Worm (Caenorhabditis elegans) whole organism, early embryonic: ENCODE data around the gene sec-5.

ENCODE experiments used
- B0310.2 ChIP-seq: sonication (generic microtip); optimal IDR thresholded peaks from 2 replicates; lab custom pipeline; 2016; ENCODE audit warnings: mild to moderate bottlenecking, missing genetic modification characterization, missing compliant biosample characterization
- F13C5.2 ChIP-seq: sonication (generic microtip); optimal IDR thresholded peaks from 2 replicates; lab custom pipeline; 2017; ENCODE audit warnings: mild to moderate bottlenecking, missing genetic modification characterization, inconsistent platforms, missing compliant biosample characterization
- aly-1 ChIP-seq: sonication (generic microtip); optimal IDR thresholded peaks from 2 replicates; lab custom pipeline; 2016; ENCODE audit warnings: missing genetic modification characterization, missing compliant biosample characterization
- ama-1 ChIP-seq: fragments of 150-350 bp; optimal IDR thresholded peaks from 2 replicates; lab custom pipeline; 2014
- ceh-13 ChIP-seq: fragments of 200-800 bp; sonication (Bioruptor generic); optimal IDR thresholded peaks from 2 replicates; lab custom pipeline; 2018; ENCODE audit warnings: mild to moderate bottlenecking, missing genetic modification characterization, missing compliant biosample characterization
- ceh-36 ChIP-seq: sonication (generic microtip); optimal IDR thresholded peaks from 2 replicates; lab custom pipeline; 2016; ENCODE audit warnings: missing genetic modification characterization, inconsistent platforms, missing compliant biosample characterization
- ets-7 ChIP-seq: sonication (generic microtip); optimal IDR thresholded peaks from 2 replicates; lab custom pipeline; 2016; ENCODE audit warnings: missing genotype, missing genetic modification characterization, missing compliant biosample characterization
- flt-1 ChIP-seq: fragments of 200-800 bp; sonication (Bioruptor generic); IDR thresholded peaks from 2 replicates; pipeline ENCODE4 v1.3.6; 2022; ENCODE audit warnings: missing genetic modification characterization, missing compliant biosample characterization
- hmbx-1 ChIP-seq: sonication (generic microtip); optimal IDR thresholded peaks from 2 replicates; lab custom pipeline; 2016; ENCODE audit warnings: mild to moderate bottlenecking, missing genetic modification characterization, missing compliant biosample characterization
- hmg-4 ChIP-seq: fragments of 200-800 bp; sonication (Bioruptor generic); optimal IDR thresholded peaks from 2 replicates; lab custom pipeline; 2018; ENCODE audit warnings: mild to moderate bottlenecking, missing genetic modification characterization, missing compliant biosample characterization
- hnd-1 ChIP-seq: sonication (generic microtip); optimal IDR thresholded peaks from 2 replicates; lab custom pipeline; 2016; ENCODE audit warnings: missing genetic modification characterization, missing compliant biosample characterization
- pes-1 ChIP-seq: fragments of 200-800 bp; sonication (Bioruptor generic); IDR thresholded peaks from 2 replicates; pipeline ENCODE4 v1.3.6; 2022; ENCODE audit warnings: missing genetic modification reagents, missing genetic modification characterization, missing compliant biosample characterization
- scrt-1 ChIP-seq: fragments of 200-800 bp; sonication (Bioruptor generic); IDR thresholded peaks from 2 replicates; pipeline ENCODE4 v1.3.6; 2022; ENCODE audit warnings: missing genetic modification characterization, missing compliant biosample characterization
- sea-1 ChIP-seq: fragments of 200-800 bp; sonication (Bioruptor generic); conservative IDR thresholded peaks from 2 replicates; pipeline ENCODE4 v1.3.6; 2022; ENCODE audit warnings: missing genetic modification characterization, missing compliant biosample characterization
- tbx-11 ChIP-seq: fragments of 200-800 bp; sonication (Bioruptor generic); IDR thresholded peaks from 2 replicates; pipeline ENCODE4 v1.3.6; 2022; ENCODE audit warnings: missing genetic modification characterization, missing compliant biosample characterization
- tbx-37 ChIP-seq: fragments of 200-800 bp; sonication (Bioruptor generic); conservative IDR thresholded peaks from 2 replicates; pipeline ENCODE4 v1.3.6; 2022; ENCODE audit warnings: missing genetic modification reagents, missing genetic modification characterization, missing compliant biosample characterization
- tra-4 ChIP-seq: sonication (generic microtip); optimal IDR thresholded peaks from 2 replicates; lab custom pipeline; 2017; ENCODE audit warnings: missing genetic modification characterization, missing compliant biosample characterization

The sec-5 gene

ce11 chrII:9126965-9127364, 50.0 kb downstream of the sec-5 start:
- TF ChIP-seq ceh-13 (GFP tag; lab: Kevin White, UChicago) = no peak
- no peak for TF ChIP-seq hmbx-1 (tag; lab: Kevin White, UChicago)
- no peak for TF ChIP-seq ceh-36 (tag; lab: Kevin White, UChicago)
- no peak for TF ChIP-seq flt-1
- no peak for TF ChIP-seq tbx-37 (GFP tag; lab: Robert Waterston, UW)
- no peak for TF ChIP-seq ama-1 (lab: Kevin White, UChicago)
- no peak for TF ChIP-seq hmg-4 (GFP tag; lab: Kevin White, UChicago)
- no peak for TF ChIP-seq tbx-11 (GFP tag; lab: Robert Waterston, UW)
- no peak for TF ChIP-seq hnd-1 (tag; lab: Kevin White, UChicago)
- no peak for TF ChIP-seq scrt-1
- TF ChIP-seq sea-1 (GFP tag; lab: Robert Waterston, UW) = no peak
- TF ChIP-seq tra-4 (tag; lab: Kevin White, UChicago) = no peak
- TF ChIP-seq aly-1 (tag; lab: Kevin White, UChicago) = no peak
- TF ChIP-seq F13C5.2 (tag; lab: Kevin White, UChicago) = no peak
- no peak for TF ChIP-seq ets-7 (tag; lab: Kevin White, UChicago)
- no peak for TF ChIP-seq B0310.2 (tag; lab: Kevin White, UChicago)
- no peak for TF ChIP-seq pes-1 (GFP tag; lab: Robert Waterston, UW)

DNA sequence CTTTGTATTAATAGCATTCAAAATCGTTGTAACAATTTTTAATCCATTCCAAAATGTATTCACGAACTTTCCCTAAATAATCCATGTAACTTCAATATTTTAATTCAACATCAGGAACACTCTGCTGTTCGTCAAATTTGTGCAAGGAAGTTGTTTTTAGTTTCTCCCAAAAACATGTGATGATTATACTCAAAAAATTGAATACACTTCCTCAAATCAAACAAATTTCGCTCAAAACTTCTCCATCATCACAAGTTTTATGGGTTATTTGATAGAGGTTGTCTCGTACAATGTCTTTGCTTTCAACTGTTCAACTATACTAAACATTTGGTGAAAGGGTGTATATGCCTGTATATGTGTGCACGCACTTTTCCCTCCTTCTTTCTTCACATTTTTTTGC, 51.9 kb downstream of the sec-5 start:
- TF ChIP-seq tra-4 (tag; lab: Kevin White, UChicago) (no peak), hmg-4 (GFP tag; lab: Kevin White, UChicago) (no peak), ama-1 (lab: Kevin White, UChicago) (no peak), ets-7 (tag; lab: Kevin White, UChicago) (no peak), ceh-36 (tag; lab: Kevin White, UChicago) (no peak), hmbx-1 (tag; lab: Kevin White, UChicago) (no peak)

ce11 chrII:9124353-9124752, 52.6 kb downstream of the sec-5 start:
- TF ChIP-seq tra-4 (tag; lab: Kevin White, UChicago) = no peak
- no peak for TF ChIP-seq scrt-1
- TF ChIP-seq hmbx-1 (tag; lab: Kevin White, UChicago) = no peak
- no peak for TF ChIP-seq F13C5.2 (tag; lab: Kevin White, UChicago)
- TF ChIP-seq ama-1 (lab: Kevin White, UChicago) = no peak
- TF ChIP-seq B0310.2 (tag; lab: Kevin White, UChicago) = no peak
- no peak for TF ChIP-seq pes-1 (GFP tag; lab: Robert Waterston, UW)
- no peak for TF ChIP-seq hnd-1 (tag; lab: Kevin White, UChicago)
- no peak for TF ChIP-seq hmg-4 (GFP tag; lab: Kevin White, UChicago)
- TF ChIP-seq flt-1 = no peak
